Worm (Caenorhabditis elegans): ENCODE measurements around the gene F23F12.12.
"Not testable (repeated sequence)": the region's sequence is repeated elsewhere in the genome, so short reads cannot be mapped to it uniquely, and the experiment has no call there.

DNA sequence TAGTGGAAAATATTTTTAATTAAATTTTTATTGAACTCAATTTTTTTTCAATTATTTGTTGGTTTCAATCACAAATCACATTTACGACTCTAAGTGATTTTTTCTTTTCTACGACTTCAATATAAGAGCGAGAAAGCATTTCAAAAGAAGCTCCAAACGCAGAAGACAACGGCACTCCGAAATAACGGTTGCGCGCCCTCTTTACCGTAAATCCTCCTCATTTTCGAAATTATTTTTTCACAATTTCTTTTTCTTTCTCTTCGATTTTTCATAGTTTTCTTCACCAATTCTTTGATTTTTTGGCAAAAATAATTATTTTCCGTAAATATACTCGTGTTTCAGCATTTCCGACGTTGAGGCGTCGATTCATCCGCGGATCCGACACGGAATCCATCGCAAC lies 3.8 kb upstream of the F23F12.12 start:
- not testable (repeated sequence) for TF ChIP-seq ets-4 (GFP tag; optimal IDR thresholded peaks at IDR 0.05); nfya-1 (tag; optimal IDR thresholded peaks at IDR 0.05; ENCODE audit: borderline replicate concordance, insufficient read depth); ztf-18 (tag; optimal IDR thresholded peaks at IDR 0.05); let-526 (GFP tag; IDR thresholded peaks at IDR 0.05); rec-8 (tag; optimal IDR thresholded peaks at IDR 0.05); sea-2 (GFP tag; IDR thresholded peaks at IDR 0.05); ceh-79 (tag; optimal IDR thresholded peaks at IDR 0.05); die-1 (tag; optimal IDR thresholded peaks at IDR 0.05); him-1 (tag; optimal IDR thresholded peaks at IDR 0.05); unc-62 (GFP tag; optimal IDR thresholded peaks at IDR 0.05); nfya-2 (GFP tag; IDR thresholded peaks at IDR 0.05); ceh-91 (GFP tag; IDR thresholded peaks at IDR 0.05); athp-1 (tag; optimal IDR thresholded peaks at IDR 0.05)
